Fruit fly (Drosophila melanogaster) whole organism, embryonic: Measurements from ENCODE around the gene CG13250.

Source experiments
- Adf1 ChIP-seq: fragments of 200-800 bp; sonication (Bioruptor generic); IDR thresholded peaks from 2 replicates; pipeline ENCODE4 v1.3.6; 2022; ENCODE audit warnings: missing biosample characterization, missing genetic modification characterization
- Atf6 ChIP-seq: fragments of 200-800 bp; sonication (Bioruptor generic); IDR thresholded peaks from 2 replicates; pipeline ENCODE4 v1.3.6; 2022; ENCODE audit warnings: missing biosample characterization, missing genetic modification characterization
- Awh ChIP-seq: fragments of 200-800 bp; sonication (Bioruptor generic); IDR thresholded peaks from 2 replicates; pipeline ENCODE4, ENCODE4 v1.3.6; 2022; ENCODE audit warnings: missing biosample characterization, missing genetic modification characterization
- CG11456 ChIP-seq: fragments of 200-800 bp; sonication (Bioruptor generic); IDR thresholded peaks from 3 replicates; pipeline ENCODE4 v1.3.6; 2022; ENCODE audit warnings: missing biosample characterization, missing genetic modification characterization
- CG13775 ChIP-seq: fragments of 200-800 bp; sonication (Bioruptor generic); optimal IDR thresholded peaks from 3 replicates; lab custom pipeline; 2017; ENCODE audit warnings: missing biosample characterization, mild to moderate bottlenecking, missing genetic modification characterization
- CG32767 ChIP-seq: fragments of 200-800 bp; sonication (Bioruptor generic); IDR thresholded peaks from 2 replicates; pipeline ENCODE4 v1.3.6; 2022; ENCODE audit warnings: missing biosample characterization, missing genetic modification characterization
- CG7839 ChIP-seq: fragments of 200-800 bp; sonication (Bioruptor generic); optimal IDR thresholded peaks from 3 replicates; lab custom pipeline; 2018; ENCODE audit warnings: missing biosample characterization, mild to moderate bottlenecking, missing genetic modification characterization, moderate library complexity
- CG8944 ChIP-seq: fragments of 200-800 bp; sonication (Bioruptor generic); optimal IDR thresholded peaks from 3 replicates; lab custom pipeline; 2016; ENCODE audit warnings: missing biosample characterization, missing genetic modification characterization
- Ets65A ChIP-seq: fragments of 200-800 bp; sonication (Bioruptor generic); peaks from one replicate; lab custom pipeline; 2016; ENCODE audit warnings: missing biosample characterization, missing genetic modification characterization
- Fer3 ChIP-seq: fragments of 200-800 bp; sonication (Bioruptor generic); optimal IDR thresholded peaks from 2 replicates; lab custom pipeline; 2018; ENCODE audit warnings: missing biosample characterization, mild to moderate bottlenecking, missing genetic modification characterization, moderate library complexity
- Hsf ChIP-seq: fragments of 200-800 bp; sonication (Bioruptor generic); optimal IDR thresholded peaks from 3 replicates; lab custom pipeline; 2016; ENCODE audit warnings: missing biosample characterization, missing genetic modification characterization
- Lhr ChIP-seq: fragments of 200-800 bp; sonication (Bioruptor generic); optimal IDR thresholded peaks from 3 replicates; lab custom pipeline; 2017; ENCODE audit warnings: mild to moderate bottlenecking, missing biosample characterization, missing genetic modification reagents, missing genetic modification characterization
- Lim3 ChIP-seq: fragments of 200-800 bp; sonication (Bioruptor generic); IDR thresholded peaks from 2 replicates; pipeline ENCODE4 v1.3.6; 2022; ENCODE audit warnings: missing biosample characterization, missing genetic modification characterization
- MBD-R2 ChIP-seq: fragments of 200-800 bp; sonication (Bioruptor generic); IDR thresholded peaks from 2 replicates; pipeline ENCODE4 v1.3.6; 2022; ENCODE audit warnings: missing biosample characterization, missing genetic modification characterization
- Nf-YB ChIP-seq: fragments of 200-800 bp; sonication (Bioruptor generic); optimal IDR thresholded peaks from 3 replicates; lab custom pipeline; 2019; ENCODE audit warnings: missing biosample characterization, mild to moderate bottlenecking, missing genetic modification characterization, moderate library complexity
- Nf-YC ChIP-seq: fragments of 200-800 bp; optimal IDR thresholded peaks from 3 replicates; lab custom pipeline; 2019; ENCODE audit warnings: missing biosample characterization, mild to moderate bottlenecking, missing genetic modification characterization, moderate library complexity
- Side ChIP-seq: fragments of 200-800 bp; sonication (Bioruptor generic); optimal IDR thresholded peaks from 2 replicates; lab custom pipeline; 2016; ENCODE audit warnings: missing biosample characterization, missing genetic modification characterization
- Sox102F ChIP-seq: fragments of 200-800 bp; sonication (Bioruptor generic); optimal IDR thresholded peaks from 2 replicates; lab custom pipeline; 2018; ENCODE audit warnings: missing biosample characterization, mild to moderate bottlenecking, missing genetic modification characterization, moderate library complexity
- abd-A ChIP-seq: fragments of 200-800 bp; sonication (Bioruptor generic); optimal IDR thresholded peaks from 3 replicates; lab custom pipeline; 2019; ENCODE audit warnings: missing biosample characterization, mild to moderate bottlenecking, missing genetic modification characterization, moderate library complexity
- bsh ChIP-seq, 2 experiments: fragments of 200-800 bp; sonication (Bioruptor generic); optimal IDR thresholded peaks; 2 replicates each; lab custom pipeline; 2017 to 2018; ENCODE audit warnings: mild to moderate bottlenecking in 2 of 2, missing biosample characterization in 2 of 2, missing genetic modification characterization in 2 of 2, moderate library complexity in 1 of 2
- crc ChIP-seq: fragments of 200-800 bp; sonication (Bioruptor generic); optimal IDR thresholded peaks from 2 replicates; lab custom pipeline; 2016; ENCODE audit warnings: missing biosample characterization, missing genetic modification characterization
- cwo ChIP-seq: fragments of 200-800 bp; sonication (Bioruptor generic); optimal IDR thresholded peaks from 3 replicates; lab custom pipeline; 2017; ENCODE audit warnings: missing biosample characterization, missing genetic modification characterization, mild to moderate bottlenecking, moderate library complexity, missing genetic modification reagents
- dati ChIP-seq: fragments of 200-800 bp; sonication (Bioruptor generic); IDR thresholded peaks from 2 replicates; pipeline ENCODE4 v1.3.6; 2022; ENCODE audit warnings: missing biosample characterization, missing genetic modification characterization
- eve ChIP-seq, 2 experiments: fragments of >200 bp; optimal IDR thresholded peaks; 2 replicates each; lab custom pipeline; 2017; ENCODE audit warnings: missing biosample characterization in 2 of 2, missing genetic modification characterization in 2 of 2
- lov ChIP-seq, 2 experiments: fragments of 200-800 bp in 1 of 2; fragments of >200 bp in 1 of 2; sonication (Bioruptor generic) in 1 of 2; IDR thresholded peaks in 1 of 2; optimal IDR thresholded peaks in 1 of 2; 2 replicates in 1 of 2; 3 replicates in 1 of 2; pipeline versions ENCODE4 v1.3.6 to Lab custom; 2017 to 2022; ENCODE audit warnings: missing biosample characterization in 1 of 2, missing genetic modification characterization in 1 of 2
- oc ChIP-seq: fragments of 200-800 bp; sonication (Bioruptor generic); optimal IDR thresholded peaks from 2 replicates; lab custom pipeline; 2018; ENCODE audit warnings: missing biosample characterization, mild to moderate bottlenecking, missing genetic modification characterization, moderate library complexity
- org-1 ChIP-seq: fragments of 200-800 bp; sonication (Bioruptor generic); optimal IDR thresholded peaks from 2 replicates; lab custom pipeline; 2017; ENCODE audit warnings: missing biosample characterization, missing genetic modification characterization
- otp ChIP-seq: fragments of 200-800 bp; sonication (Bioruptor generic); IDR thresholded peaks from 3 replicates; pipeline ENCODE4, ENCODE4 v1.3.6; 2022; ENCODE audit warnings: missing biosample characterization, missing genetic modification characterization
- prd ChIP-seq, 3 experiments: fragments of >200 bp in 2 of 3; fragments of 200-800 bp in 1 of 3; sonication (Bioruptor generic) in 1 of 3; optimal IDR thresholded peaks in 2 of 3; IDR thresholded peaks in 1 of 3; 2 replicates in 2 of 3; 3 replicates in 1 of 3; pipeline versions ENCODE4 v1.3.6 to Lab custom; 2017 to 2022; ENCODE audit warnings: missing biosample characterization in 1 of 3, missing genetic modification characterization in 1 of 3
- ranshi ChIP-seq: fragments of 200-800 bp; sonication (Bioruptor generic); IDR thresholded peaks from 2 replicates; pipeline ENCODE4 v1.3.6; 2022; ENCODE audit warnings: missing biosample characterization, missing genetic modification characterization
- sens ChIP-seq: fragments of 200-800 bp; sonication (Bioruptor generic); peaks from one replicate; lab custom pipeline; 2016; ENCODE audit warnings: missing biosample characterization, missing genetic modification characterization
- tup ChIP-seq: fragments of 200-800 bp; sonication (Bioruptor generic); optimal IDR thresholded peaks from 2 replicates; lab custom pipeline; 2016; ENCODE audit warnings: missing biosample characterization, mild to moderate bottlenecking, missing genetic modification characterization, moderate library complexity
- vvl ChIP-seq: fragments of 200-800 bp; sonication (Bioruptor generic); IDR thresholded peaks from 2 replicates; pipeline ENCODE4 v1.3.6; 2022; ENCODE audit warnings: missing biosample characterization, missing genetic modification characterization
- zfh2 ChIP-seq: fragments of 200-800 bp; sonication (Bioruptor generic); optimal IDR thresholded peaks from 2 replicates; lab custom pipeline; 2016; ENCODE audit warnings: missing biosample characterization, missing genetic modification characterization

CG13250 gene

DNA sequence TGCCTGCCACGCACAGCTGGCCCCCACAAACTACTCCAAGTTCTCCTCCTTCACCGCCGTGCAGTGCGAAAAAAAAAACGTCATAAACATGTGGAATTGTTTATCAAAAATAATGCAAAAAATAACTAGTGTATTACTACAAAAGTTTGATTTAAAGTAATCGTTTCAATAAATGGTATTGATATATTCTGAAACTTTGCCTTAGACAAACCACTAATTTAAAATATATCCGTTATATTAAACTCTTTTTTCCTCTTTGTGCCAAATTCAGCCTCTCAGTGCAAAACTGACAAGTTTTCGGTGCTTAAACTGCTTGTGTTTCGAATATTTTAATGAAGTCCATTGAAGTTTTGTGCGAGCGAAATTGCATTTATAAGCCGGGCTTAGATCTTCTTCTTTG, 23.6 kb downstream of the CG13250 start:
- no peak for TF ChIP-seq prd (optimal IDR thresholded peaks at IDR 0.05; lab: Kevin White, UChicago)
- TF ChIP-seq prd (GFP tag; IDR thresholded peaks at IDR 0.05; lab: Robert Waterston, UW): no peak
- TF ChIP-seq org-1 (GFP tag; lab: Kevin White, UChicago): no peak
- no peak for TF ChIP-seq Hsf
- TF ChIP-seq ranshi: no peak
- TF ChIP-seq CG8944 (GFP tag; lab: Kevin White, UChicago): no peak

DNA sequence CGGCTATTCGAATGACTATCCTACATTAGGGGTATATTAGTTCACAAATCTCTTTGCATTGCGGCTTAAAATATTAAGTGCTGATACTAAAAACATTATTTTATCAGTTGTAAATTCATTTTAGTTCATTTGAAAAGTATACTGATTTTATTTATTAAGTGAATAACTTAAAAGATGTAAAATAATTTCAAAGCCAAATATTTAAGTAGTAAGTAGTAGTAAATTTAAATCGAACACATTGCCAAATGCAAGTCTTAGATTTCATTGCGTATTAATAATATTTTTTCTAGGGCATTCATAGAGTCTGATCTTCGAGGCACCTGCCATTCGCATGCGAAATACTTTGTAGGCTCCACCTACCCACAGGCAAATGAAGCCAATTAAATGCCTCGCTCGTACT, 29.1 kb downstream of the CG13250 start:
- TF ChIP-seq CG11456: no peak
- peak; percentile 12 for TF ChIP-seq Sox102F (GFP tag; lab: Kevin White, UChicago)
- TF ChIP-seq sens (GFP tag; lab: Kevin White, UChicago): peak; percentile 42

DNA sequence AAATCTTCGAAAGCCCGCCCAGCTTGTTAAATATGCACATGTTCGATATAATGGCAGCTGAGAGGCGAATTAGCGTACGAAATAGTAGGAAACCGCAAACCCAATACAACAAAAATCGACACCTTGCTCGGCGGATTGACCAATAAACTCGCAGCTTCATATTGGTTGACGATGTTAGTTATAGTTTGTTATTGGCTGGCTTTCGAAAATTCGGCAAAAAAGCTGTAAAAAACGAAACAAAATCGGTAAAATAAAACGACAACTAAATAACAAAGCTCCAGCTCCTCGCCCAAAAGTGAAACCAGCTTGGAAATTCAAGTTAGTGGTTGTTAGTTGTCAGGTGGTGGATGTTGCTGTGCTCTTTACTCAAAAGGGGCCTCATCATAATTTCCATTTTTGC, 30.3 kb downstream of the CG13250 start:
- TF ChIP-seq bsh (GFP tag; optimal IDR thresholded peaks at IDR 0.05; lab: Kevin White, UChicago): no peak
- no peak for TF ChIP-seq crc (GFP tag; lab: Kevin White, UChicago)
- TF ChIP-seq Nf-YC (tag; lab: Kevin White, UChicago): peak; percentile 77
- no peak for TF ChIP-seq tup
- TF ChIP-seq CG32767 (GFP tag; lab: Robert Waterston, UW): no peak
- peak; percentile 79 for TF ChIP-seq Nf-YB (GFP tag; lab: Kevin White, UChicago)
- no peak for TF ChIP-seq dati (GFP tag; lab: Robert Waterston, UW)
- TF ChIP-seq, all 482 proteins: peak for 2

DNA sequence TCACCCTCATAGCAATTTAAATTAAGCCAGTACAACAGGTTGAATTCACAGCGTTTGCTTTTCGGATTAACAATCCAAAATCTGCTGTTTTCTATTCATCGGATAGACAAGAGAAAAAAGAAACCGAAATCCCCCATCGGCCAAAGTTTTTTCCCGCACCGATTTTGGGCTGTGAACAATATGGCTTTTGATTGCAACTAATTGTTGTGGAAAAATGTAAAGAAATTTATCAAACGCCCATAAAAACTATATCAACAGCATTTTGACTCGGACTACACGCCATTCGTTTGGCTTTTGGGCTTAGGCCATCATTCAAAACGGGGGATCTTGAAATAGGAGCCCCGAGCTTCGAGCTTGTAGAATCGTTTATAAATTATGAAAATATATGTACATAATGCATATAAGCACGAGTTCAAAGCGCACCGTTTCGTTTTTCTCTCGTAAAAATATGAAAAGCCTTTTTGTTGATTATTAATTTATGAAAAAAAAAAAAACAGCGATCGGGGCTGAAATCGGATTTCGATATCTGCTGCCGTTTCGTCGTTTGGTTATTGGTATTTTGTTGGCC, 32.1 kb downstream of the CG13250 start:
- TF ChIP-seq otp (no peak), crc (GFP tag; lab: Kevin White, UChicago) (no peak), Adf1 (GFP tag; lab: Robert Waterston, UW) (no peak), Awh (GFP tag; lab: Robert Waterston, UW) (peak; percentile 91), MBD-R2 (GFP tag; lab: Robert Waterston, UW) (no peak), lov (optimal IDR thresholded peaks at IDR 0.05; lab: Kevin White, UChicago) (no peak), lov (GFP tag; IDR thresholded peaks at IDR 0.05; lab: Robert Waterston, UW) (no peak), Lhr (GFP tag; lab: Kevin White, UChicago) (no peak), abd-A (tag; lab: Kevin White, UChicago) (peak; percentile 39), Fer3 (tag; lab: Kevin White, UChicago) (no peak), Atf6 (no peak), vvl (GFP tag; lab: Robert Waterston, UW) (peak; percentile 76), zfh2 (GFP tag; lab: Kevin White, UChicago) (no peak), Lim3 (GFP tag; lab: Robert Waterston, UW) (no peak), eve (GFP tag; optimal IDR thresholded peaks at IDR 0.05; lab: Kevin White, UChicago) (no peak), CG7839 (tag; lab: Kevin White, UChicago) (no peak), oc (peak; percentile 88), Side (GFP tag; lab: Kevin White, UChicago) (no peak), Ets65A (peak; percentile 45), cwo (GFP tag; lab: Kevin White, UChicago) (no peak), CG13775 (GFP tag; lab: Kevin White, UChicago) (no peak)
